Worm (Caenorhabditis elegans) whole organism, late embryonic: ENCODE measurements around the gene F46E10.18.

Experiments used
- C38D4.7 ChIP-seq: fragments of 200-800 bp; sonication (Bioruptor generic); optimal IDR thresholded peaks from 2 replicates; lab custom pipeline; 2018; ENCODE audit warnings: mild to moderate bottlenecking, missing genetic modification characterization, moderate library complexity, missing compliant biosample characterization
- F13H6.1 ChIP-seq: sonication (generic microtip); optimal IDR thresholded peaks from 2 replicates; lab custom pipeline; 2016; ENCODE audit warnings: missing genetic modification characterization, missing compliant biosample characterization
- K09A11.1 ChIP-seq: sonication (generic microtip); optimal IDR thresholded peaks from 2 replicates; lab custom pipeline; 2017; ENCODE audit warnings: antibody characterized with exemption, mild to moderate bottlenecking, missing genetic modification characterization, missing compliant biosample characterization; ENCODE audit not compliant: insufficient read depth
- T23F11.4 ChIP-seq: fragments of 200-800 bp; sonication (Bioruptor generic); optimal IDR thresholded peaks from 2 replicates; lab custom pipeline; 2018; ENCODE audit warnings: mild to moderate bottlenecking, missing genetic modification characterization, missing compliant biosample characterization
- ahr-1 ChIP-seq: sonication (generic microtip); optimal IDR thresholded peaks from 2 replicates; lab custom pipeline; 2016; ENCODE audit warnings: missing genetic modification characterization, missing compliant biosample characterization
- ama-1 ChIP-seq: fragments of 150-350 bp; optimal IDR thresholded peaks from 2 replicates; lab custom pipeline; 2014
- ceh-14 ChIP-seq: sonication (generic microtip); optimal IDR thresholded peaks from 2 replicates; lab custom pipeline; 2016; ENCODE audit warnings: missing genotype, missing genetic modification characterization, missing compliant biosample characterization
- ceh-19 ChIP-seq: fragments of 200-800 bp; sonication (Bioruptor generic); optimal IDR thresholded peaks from 2 replicates; lab custom pipeline; 2018; ENCODE audit warnings: mild to moderate bottlenecking, missing genetic modification characterization, missing compliant biosample characterization
- ceh-22 ChIP-seq: sonication (generic microtip); optimal IDR thresholded peaks from 2 replicates; lab custom pipeline; 2017; ENCODE audit warnings: missing biosample characterization, missing genetic modification characterization
- ceh-30 ChIP-seq: fragments of 150-350 bp; optimal IDR thresholded peaks from 2 replicates; lab custom pipeline; 2014; ENCODE audit warnings: missing biosample characterization, missing genetic modification characterization
- ceh-45 ChIP-seq: fragments of 200-800 bp; sonication (Bioruptor generic); IDR thresholded peaks from 2 replicates; pipeline ENCODE4 v1.3.6; 2022; ENCODE audit warnings: missing genetic modification reagents, missing genetic modification characterization, missing compliant biosample characterization
- ceh-48 ChIP-seq: sonication (generic microtip); optimal IDR thresholded peaks from 2 replicates; lab custom pipeline; 2016; ENCODE audit warnings: missing genetic modification characterization, inconsistent platforms, missing compliant biosample characterization
- ceh-6 ChIP-seq: fragments of 200-800 bp; sonication (Bioruptor generic); optimal IDR thresholded peaks from 2 replicates; lab custom pipeline; 2018; ENCODE audit warnings: mild to moderate bottlenecking, missing genetic modification characterization, missing compliant biosample characterization
- ceh-9 ChIP-seq: sonication (generic microtip); optimal IDR thresholded peaks from 2 replicates; lab custom pipeline; 2016; ENCODE audit warnings: mild to moderate bottlenecking, missing genetic modification characterization, inconsistent platforms, missing compliant biosample characterization
- che-1 ChIP-seq: sonication (generic microtip); optimal IDR thresholded peaks from 2 replicates; lab custom pipeline; 2016; ENCODE audit warnings: mild to moderate bottlenecking, missing genetic modification characterization, missing compliant biosample characterization
- dmd-4 ChIP-seq: sonication (generic microtip); optimal IDR thresholded peaks from 2 replicates; lab custom pipeline; 2016; ENCODE audit warnings: borderline replicate concordance, missing genetic modification characterization, missing compliant biosample characterization
- dve-1 ChIP-seq: sonication (generic microtip); optimal IDR thresholded peaks from 2 replicates; lab custom pipeline; 2017; ENCODE audit warnings: antibody characterized with exemption, mild to moderate bottlenecking, missing genetic modification characterization, missing compliant biosample characterization
- elt-2 ChIP-seq: sonication (generic microtip); optimal IDR thresholded peaks from 2 replicates; lab custom pipeline; 2016; ENCODE audit warnings: missing genetic modification reagents, missing genetic modification characterization, missing compliant biosample characterization
- elt-4 ChIP-seq: sonication (generic microtip); optimal IDR thresholded peaks from 2 replicates; lab custom pipeline; 2016; ENCODE audit warnings: missing genetic modification characterization, missing compliant biosample characterization
- fax-1 ChIP-seq: sonication (generic microtip); optimal IDR thresholded peaks from 2 replicates; lab custom pipeline; 2016; ENCODE audit warnings: missing genotype, missing genetic modification characterization, missing compliant biosample characterization
- fkh-10 ChIP-seq: fragments of 150-350 bp; optimal IDR thresholded peaks from 2 replicates; lab custom pipeline; 2014; ENCODE audit warnings: missing biosample characterization, missing genetic modification reagents, missing genetic modification characterization
- fkh-6 ChIP-seq: sonication (generic microtip); optimal IDR thresholded peaks from 2 replicates; lab custom pipeline; 2016; ENCODE audit warnings: missing genetic modification characterization, missing compliant biosample characterization
- gmeb-2 ChIP-seq: sonication (generic microtip); optimal IDR thresholded peaks from 2 replicates; lab custom pipeline; 2016; ENCODE audit warnings: missing genetic modification characterization, inconsistent platforms, missing compliant biosample characterization
- hlh-15 ChIP-seq: sonication (generic microtip); optimal IDR thresholded peaks from 2 replicates; lab custom pipeline; 2016; ENCODE audit warnings: missing genetic modification characterization, missing compliant biosample characterization
- hlh-30 ChIP-seq: sonication (generic microtip); optimal IDR thresholded peaks from 2 replicates; lab custom pipeline; 2017; ENCODE audit warnings: antibody characterized with exemption, missing genetic modification characterization, missing compliant biosample characterization; ENCODE audit not compliant: insufficient read depth
- hlh-6 ChIP-seq: sonication (generic microtip); optimal IDR thresholded peaks from 2 replicates; lab custom pipeline; 2016; ENCODE audit warnings: missing genotype, missing genetic modification characterization, missing compliant biosample characterization
- lim-6 ChIP-seq: sonication (generic microtip); optimal IDR thresholded peaks from 2 replicates; lab custom pipeline; 2016; ENCODE audit warnings: missing genetic modification characterization, missing compliant biosample characterization
- lin-11 ChIP-seq: fragments of 200-800 bp; sonication (Bioruptor generic); optimal IDR thresholded peaks from 2 replicates; lab custom pipeline; 2018; ENCODE audit warnings: mild to moderate bottlenecking, missing genetic modification characterization, missing compliant biosample characterization
- mec-3 ChIP-seq: sonication (generic microtip); optimal IDR thresholded peaks from 2 replicates; lab custom pipeline; 2016; ENCODE audit warnings: borderline replicate concordance, missing genetic modification characterization, missing compliant biosample characterization
- nfya-1 ChIP-seq: sonication (generic microtip); optimal IDR thresholded peaks from 2 replicates; lab custom pipeline; 2017; ENCODE audit warnings: missing genetic modification characterization, mild to moderate bottlenecking, missing compliant biosample characterization, antibody characterized with exemption, moderate library complexity
- nhr-11 ChIP-seq: fragments of 150-350 bp; optimal IDR thresholded peaks from 2 replicates; lab custom pipeline; 2014; ENCODE audit warnings: missing biosample characterization, missing genetic modification characterization
- nhr-232 ChIP-seq: sonication (generic microtip); optimal IDR thresholded peaks from 2 replicates; lab custom pipeline; 2016; ENCODE audit warnings: missing genetic modification characterization, missing compliant biosample characterization
- npax-4 ChIP-seq: sonication (generic microtip); optimal IDR thresholded peaks from 2 replicates; lab custom pipeline; 2016; ENCODE audit warnings: missing genetic modification characterization, missing compliant biosample characterization
- odd-2 ChIP-seq: sonication (generic microtip); optimal IDR thresholded peaks from 2 replicates; lab custom pipeline; 2017; ENCODE audit warnings: antibody characterized with exemption, mild to moderate bottlenecking, missing genetic modification characterization, missing compliant biosample characterization
- pha-2 ChIP-seq: sonication (generic microtip); optimal IDR thresholded peaks from 2 replicates; lab custom pipeline; 2017; ENCODE audit warnings: mild to moderate bottlenecking, missing genetic modification characterization, missing compliant biosample characterization
- pha-4 ChIP-seq: fragments of 150-350 bp; optimal IDR thresholded peaks from 2 replicates; lab custom pipeline; 2018; ENCODE audit warnings: missing biosample characterization, missing genetic modification reagents, missing genetic modification characterization
- ref-2 ChIP-seq: sonication (generic microtip); optimal IDR thresholded peaks from 2 replicates; lab custom pipeline; 2016; ENCODE audit warnings: missing genetic modification characterization, missing compliant biosample characterization
- sdc-2 ChIP-seq: sonication (generic microtip); optimal IDR thresholded peaks from 2 replicates; lab custom pipeline; 2016; ENCODE audit warnings: missing genotype, missing genetic modification characterization, missing compliant biosample characterization
- tbx-2 ChIP-seq: sonication (generic microtip); optimal IDR thresholded peaks from 2 replicates; lab custom pipeline; 2016; ENCODE audit warnings: missing genetic modification characterization, missing compliant biosample characterization
- tbx-7 ChIP-seq: sonication (generic microtip); optimal IDR thresholded peaks from 2 replicates; lab custom pipeline; 2016; ENCODE audit warnings: missing genotype, missing genetic modification characterization, missing compliant biosample characterization
- unc-3 ChIP-seq, 2 experiments: fragments of 200-800 bp in 1 of 2; sonication (Bioruptor generic) in 1 of 2; sonication (generic microtip) in 1 of 2; conservative IDR thresholded peaks in 1 of 2; optimal IDR thresholded peaks in 1 of 2; 2 replicates each; pipeline versions ENCODE4 v1.3.6 to Lab custom; 2016 to 2022; ENCODE audit warnings: missing compliant biosample characterization in 2 of 2, missing genetic modification characterization in 2 of 2, missing genetic modification reagents in 1 of 2
- unc-55 ChIP-seq: sonication (generic microtip); optimal IDR thresholded peaks from 2 replicates; lab custom pipeline; 2017; ENCODE audit warnings: missing biosample characterization, missing genetic modification reagents, missing genetic modification characterization

The F46E10.18 gene

DNA sequence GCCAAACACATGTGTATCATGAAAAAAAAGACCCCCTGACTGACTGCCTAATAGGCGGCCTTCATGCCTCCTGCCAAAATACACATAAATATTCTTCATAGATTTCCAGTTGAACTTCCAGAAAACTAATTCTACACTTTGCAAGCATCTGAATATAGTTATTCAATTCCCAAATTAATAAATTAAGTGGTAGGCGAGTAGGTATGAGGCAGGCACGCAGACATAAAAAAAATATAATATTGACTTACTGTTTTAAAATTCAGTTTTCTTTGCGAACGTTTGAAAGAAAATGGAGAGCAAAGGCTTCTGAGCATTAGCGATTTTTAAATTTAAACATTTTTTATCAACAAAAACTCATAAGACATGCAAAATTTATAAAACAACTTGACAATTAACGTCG lies 33.0 kb upstream of the F46E10.18 start:
- TF ChIP-seq mec-3: no peak
- no peak for TF ChIP-seq dve-1
- TF ChIP-seq unc-55 (GFP tag; lab: Kevin White, UChicago): no peak
- no peak for TF ChIP-seq nhr-11 (tag; lab: Kevin White, UChicago)
- no peak for TF ChIP-seq fkh-6 (tag; lab: Kevin White, UChicago)
- no peak for TF ChIP-seq ceh-9
- no peak for TF ChIP-seq elt-4 (tag; lab: Kevin White, UChicago)
- no peak for TF ChIP-seq ama-1 (lab: Kevin White, UChicago)

- no peak for TF ChIP-seq odd-2
- TF ChIP-seq elt-2 (tag; lab: Kevin White, UChicago): peak; percentile 61
Measured at ce11 chrV:6488849-6489248, 32.0 kb upstream of the F46E10.18 start, which contains the start of gene lec-10. Gene lec-10, minus strand, starts transcription at chrV:6489120.

DNA sequence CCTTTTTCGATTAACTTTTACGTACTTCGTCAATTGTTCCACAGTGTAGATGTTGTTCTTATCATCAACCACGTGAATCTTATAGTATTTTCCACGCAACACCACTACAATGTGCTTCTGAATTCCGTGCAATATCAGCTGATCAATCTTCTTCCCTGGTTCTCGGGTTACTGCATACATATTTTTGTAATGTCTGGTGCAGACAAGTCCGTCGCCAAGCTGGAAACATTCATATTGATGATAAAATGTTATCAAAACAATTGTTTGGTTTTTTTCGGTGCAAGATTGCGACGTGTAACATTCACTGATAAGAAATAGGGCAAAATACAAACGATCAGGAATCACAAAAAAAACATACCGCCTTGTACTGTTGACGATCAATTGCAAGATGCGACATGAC lies 28.3 kb upstream of the F46E10.18 start:
- no peak for TF ChIP-seq nfya-1 (tag; lab: Kevin White, UChicago)
- no peak for TF ChIP-seq ceh-48 (tag; lab: Kevin White, UChicago)
- peak; percentile 95 for TF ChIP-seq elt-2 (tag; lab: Kevin White, UChicago)
- TF ChIP-seq che-1: no peak
- no peak for TF ChIP-seq lin-11
- no peak for TF ChIP-seq nhr-11 (tag; lab: Kevin White, UChicago)

ce11 chrV:6493821-6494220 lies 27.0 kb upstream of the F46E10.18 start, which contains the start of gene cpt-6:
Gene cpt-6, minus strand, starts transcription at chrV:6493921.
- no peak for TF ChIP-seq tbx-2 (tag; lab: Kevin White, UChicago)
- TF ChIP-seq dve-1: no peak
- TF ChIP-seq nhr-11 (tag; lab: Kevin White, UChicago): peak; percentile 42
- no peak for TF ChIP-seq pha-2 (tag; lab: Kevin White, UChicago)
- TF ChIP-seq, all 69 proteins: peak for 1

DNA sequence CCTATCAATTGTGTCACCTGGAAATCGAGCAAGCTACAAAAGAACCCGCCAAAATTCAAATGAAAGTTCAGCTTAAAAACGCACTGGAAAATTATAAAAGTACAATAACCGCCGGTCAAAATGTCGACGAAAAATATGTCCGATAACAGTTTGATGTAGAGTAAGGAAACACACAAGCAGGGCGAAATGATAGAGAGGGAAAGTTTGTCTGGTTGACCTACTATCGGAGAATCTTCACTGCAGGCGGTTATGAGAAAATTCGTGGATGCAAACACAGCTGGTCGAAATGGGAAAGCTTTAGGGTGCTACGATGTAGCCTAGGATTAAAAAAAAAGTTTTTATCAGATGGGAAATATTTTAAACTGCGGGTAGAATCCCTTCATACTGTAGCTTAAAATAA lies 25.5 kb upstream of the F46E10.18 start:
- TF ChIP-seq ahr-1 (no peak), tbx-7 (tag; lab: Kevin White, UChicago) (no peak), hlh-30 (no peak), npax-4 (tag; lab: Kevin White, UChicago) (no peak), F13H6.1 (tag; lab: Kevin White, UChicago) (no peak), lin-11 (no peak), fkh-10 (GFP tag; lab: Kevin White, UChicago) (no peak), ceh-6 (no peak), dmd-4 (tag; lab: Kevin White, UChicago) (no peak), C38D4.7 (GFP tag; lab: Kevin White, UChicago) (no peak), sdc-2 (no peak), ceh-30 (no peak), gmeb-2 (tag; lab: Kevin White, UChicago) (no peak), nhr-232 (tag; lab: Kevin White, UChicago) (no peak)

- no peak for TF ChIP-seq ceh-19 (GFP tag; lab: Kevin White, UChicago)
- no peak for TF ChIP-seq ref-2
- TF ChIP-seq ceh-22 (tag; lab: Kevin White, UChicago): no peak
- no peak for TF ChIP-seq hlh-6 (tag; lab: Kevin White, UChicago)
- no peak for TF ChIP-seq unc-3 (GFP tag; conservative IDR thresholded peaks at IDR 0.05; lab: Robert Waterston, UW)
- TF ChIP-seq unc-3 (tag; optimal IDR thresholded peaks at IDR 0.05; lab: Kevin White, UChicago): no peak
- no peak for TF ChIP-seq sdc-2
- TF ChIP-seq fax-1 (tag; lab: Kevin White, UChicago): no peak
- TF ChIP-seq hlh-15: no peak
- no peak for TF ChIP-seq F13H6.1 (tag; lab: Kevin White, UChicago)
- no peak for TF ChIP-seq lin-11
- TF ChIP-seq T23F11.4 (GFP tag; lab: Kevin White, UChicago): no peak
- TF ChIP-seq ceh-45 (GFP tag; lab: Robert Waterston, UW): no peak
- no peak for TF ChIP-seq ceh-14
- no peak for TF ChIP-seq ceh-9
- TF ChIP-seq C38D4.7 (GFP tag; lab: Kevin White, UChicago): no peak
- no peak for TF ChIP-seq nhr-232 (tag; lab: Kevin White, UChicago)
- TF ChIP-seq lim-6 (tag; lab: Kevin White, UChicago): no peak
- TF ChIP-seq gmeb-2 (tag; lab: Kevin White, UChicago): no peak
- no peak for TF ChIP-seq K09A11.1 (tag; lab: Kevin White, UChicago)
- TF ChIP-seq pha-4 (tag; lab: Kevin White, UChicago): no peak
Measured at ce11 chrV:6496611-6497158, 24.1 kb upstream of the F46E10.18 start, which contains the start of gene dgtr-1. Gene dgtr-1, plus strand, starts transcription at chrV:6497108.
